Fruit fly (Drosophila melanogaster) S2 (cell line): ENCODE results near the gene GstO1.

Experiments
- CG8478 ChIP-seq: fragments of >200 bp; optimal IDR thresholded peaks from 2 replicates; lab custom pipeline; 2018
- CTCF ChIP-seq, 2 experiments: fragments of >200 bp; optimal IDR thresholded peaks; 2 replicates each; lab custom pipeline; 2018

DNA sequence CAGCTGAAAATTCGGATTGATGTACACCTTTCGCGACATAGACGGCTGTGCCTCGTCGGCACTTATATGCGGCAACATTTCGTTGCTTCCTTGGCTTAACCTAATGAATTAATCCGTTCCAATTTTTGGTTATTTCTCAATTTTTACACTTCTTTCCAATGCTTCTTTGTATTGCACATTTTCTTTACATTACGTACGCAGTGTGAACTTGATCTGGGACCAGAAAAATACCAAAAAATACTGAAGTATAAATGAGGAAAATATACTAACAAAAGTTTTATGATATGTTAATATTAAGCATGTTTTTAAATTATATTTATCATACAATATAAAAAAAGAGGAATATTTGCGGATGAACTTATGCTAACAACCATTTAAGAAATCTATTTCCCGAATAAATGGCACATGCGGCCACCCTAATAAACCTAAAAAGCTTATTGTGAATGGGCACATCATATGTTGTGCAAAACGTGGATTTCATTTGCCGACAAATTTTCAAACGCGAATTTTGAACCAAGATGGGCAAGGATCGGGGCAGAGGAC, 15.0 kb downstream of the GstO1 start, which contains the start of the genes ZC3H3 and Pus7:
- TF ChIP-seq CG8478 (lab: Kevin White, UChicago), result no peak
- no peak for TF ChIP-seq CTCF (optimal IDR thresholded peaks at IDR 0.05; lab: Kevin White, UChicago)
